Fruit fly (Drosophila melanogaster): ENCODE measurements around the gene CG14545.

dm6 chr3R:25882606-25883266 is 31.6 kb upstream of the CG14545 start:
- TF ChIP-seq br (GFP tag; optimal IDR thresholded peaks at IDR 0.05) (no peak), rgr (GFP tag; optimal IDR thresholded peaks at IDR 0.05) (no peak), fru (GFP tag; optimal IDR thresholded peaks at IDR 0.05) (no peak), pan (optimal IDR thresholded peaks at IDR 0.05) (no peak), usp (GFP tag; optimal IDR thresholded peaks at IDR 0.05) (no peak), Dif (GFP tag; optimal IDR thresholded peaks at IDR 0.05; ENCODE audit: partially characterized antibody) (no peak), OdsH (GFP tag; optimal IDR thresholded peaks at IDR 0.05) (no peak), Abd-B (GFP tag; optimal IDR thresholded peaks at IDR 0.05) (no peak), psq (GFP tag; optimal IDR thresholded peaks at IDR 0.05) (no peak), N (GFP tag; optimal IDR thresholded peaks at IDR 0.05) (no peak)
